Fruit fly (Drosophila melanogaster): Measurements from ENCODE around the gene CG10958.

- TF ChIP-seq CG8478 (optimal IDR thresholded peaks at IDR 0.05) = no peak
- TF ChIP-seq CTCF (optimal IDR thresholded peaks at IDR 0.05) = no peak
Observed at dm6 chrX:8165608-8166007, 33.5 kb downstream of the CG10958 start, which contains the start of gene Or7a.

Measured in S2 (cell line).